Fruit fly (Drosophila melanogaster) whole organism, wandering third instar larva: ENCODE data around the gene CG32668.

Experiments used
- CG9705 ChIP-seq: fragments of 200-800 bp; sonication (Bioruptor generic); optimal IDR thresholded peaks from 2 replicates; lab custom pipeline; 2018; ENCODE audit warnings: missing biosample characterization, mild to moderate bottlenecking, missing genetic modification characterization
- Mio ChIP-seq: sonication (Bioruptor generic); optimal IDR thresholded peaks from 2 replicates; lab custom pipeline; 2016; ENCODE audit warnings: missing biosample characterization, missing genetic modification characterization
- Vsx2 ChIP-seq: fragments of 200-300, 225-300 bp; sonication (Bioruptor generic); optimal IDR thresholded peaks from 2 replicates; lab custom pipeline; 2018; ENCODE audit warnings: missing biosample characterization, missing genetic modification characterization; ENCODE audit not compliant: partially characterized antibody
- dmrt93B ChIP-seq: fragments of 200-800 bp; sonication (Bioruptor generic); optimal IDR thresholded peaks from 2 replicates; lab custom pipeline; 2018; ENCODE audit warnings: missing biosample characterization, mild to moderate bottlenecking, missing genetic modification characterization
- rgr ChIP-seq: fragments of 200-800 bp; sonication (Bioruptor generic); optimal IDR thresholded peaks from 3 replicates; lab custom pipeline; 2016; ENCODE audit warnings: missing biosample characterization, mild to moderate bottlenecking, missing genetic modification characterization
- tai ChIP-seq: sonication (Bioruptor generic); optimal IDR thresholded peaks from 2 replicates; lab custom pipeline; 2016; ENCODE audit warnings: missing biosample characterization, missing genetic modification characterization
- usp ChIP-seq: fragments of >200 bp; optimal IDR thresholded peaks from 2 replicates; lab custom pipeline; 2017; ENCODE audit warnings: missing biosample characterization, missing genetic modification characterization

DNA sequence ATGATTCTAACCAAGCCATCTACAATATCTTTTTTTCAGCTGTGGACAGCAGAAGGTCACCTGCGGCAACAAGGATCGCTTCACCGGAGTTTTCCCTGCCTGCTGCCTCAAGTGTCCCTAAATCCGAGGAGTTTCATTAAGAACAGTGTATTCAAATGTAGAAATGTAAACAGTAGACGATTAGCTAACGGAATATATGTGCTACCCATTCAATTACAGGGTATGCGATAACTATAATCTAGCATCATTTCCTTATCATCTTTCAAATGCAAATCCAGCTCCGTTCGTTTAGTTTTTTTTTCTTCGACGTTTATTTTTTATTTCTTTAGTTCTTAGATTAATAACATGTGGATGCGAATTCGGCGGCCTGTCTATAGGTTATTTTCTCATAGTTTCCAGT is 15.0 kb downstream of the CG32668 start:
- TF ChIP-seq Mio (GFP tag; lab: Kevin White, UChicago) (no peak), usp (GFP tag; lab: Kevin White, UChicago) (no peak), Vsx2 (GFP tag; lab: Kevin White, UChicago) (no peak), dmrt93B (no peak), CG9705 (no peak), tai (GFP tag; lab: Kevin White, UChicago) (no peak), rgr (GFP tag; lab: Kevin White, UChicago) (no peak)
